Fruit fly (Drosophila melanogaster): ENCODE results near the gene VhaAC39-2.
A peak's percentile ranks its signal among the peaks of the same experiment; 100 is the strongest.

The VhaAC39-2 gene

DNA sequence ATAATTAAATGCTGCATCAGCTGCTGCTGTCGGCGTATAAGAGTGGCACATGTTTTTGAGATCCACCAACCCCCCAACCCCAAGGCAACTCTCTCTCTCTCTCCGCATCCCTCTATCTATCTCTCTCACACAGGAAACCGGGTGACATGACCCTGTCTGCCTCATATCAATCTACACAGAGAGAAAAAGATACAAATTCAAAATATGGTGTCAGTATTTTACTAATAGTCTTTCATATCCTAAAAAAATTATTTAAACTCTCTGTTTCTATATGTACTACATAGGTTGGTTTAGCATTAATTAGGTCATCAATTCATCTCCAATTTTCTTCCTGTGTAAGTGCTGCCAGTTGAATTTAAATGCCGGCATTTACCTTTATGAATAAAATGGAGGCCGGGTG lies 16.3 kb upstream of the VhaAC39-2 start (continued):
- TF ChIP-seq ranshi (GFP tag; IDR thresholded peaks at IDR 0.05), result peak; percentile 92
- TF ChIP-seq Gsc (GFP tag; IDR thresholded peaks at IDR 0.05), result peak; percentile 73
- TF ChIP-seq abd-A (tag; optimal IDR thresholded peaks at IDR 0.05), result no peak
- TF ChIP-seq bsh (GFP tag; optimal IDR thresholded peaks at IDR 0.05), result peak; percentile 68 to 97
- peak; percentile 81 for TF ChIP-seq CG9437 (GFP tag; optimal IDR thresholded peaks at IDR 0.05)
- peak; percentile 73 for TF ChIP-seq dm (GFP tag; optimal IDR thresholded peaks at IDR 0.05)
- TF ChIP-seq CG7556 (GFP tag; optimal IDR thresholded peaks at IDR 0.05), result peak; percentile 84
- peak; percentile 74 for TF ChIP-seq Ravus (GFP tag; IDR thresholded peaks at IDR 0.05)
- TF ChIP-seq Fer2 (tag; optimal IDR thresholded peaks at IDR 0.05), result peak; percentile 39
- peak; percentile 86 for TF ChIP-seq en (GFP tag; optimal IDR thresholded peaks at IDR 0.05)
- no peak for TF ChIP-seq tna (GFP tag; IDR thresholded peaks at IDR 0.05; ENCODE audit: partially characterized antibody)
- TF ChIP-seq Antp (GFP tag; optimal IDR thresholded peaks at IDR 0.05), result peak; percentile 90
- TF ChIP-seq CG3065 (GFP tag; optimal IDR thresholded peaks at IDR 0.05), result peak; percentile 85
- no peak for TF ChIP-seq HLH4C (GFP tag; IDR thresholded peaks at IDR 0.05; ENCODE audit: partially characterized antibody)
- TF ChIP-seq Atf6 (GFP tag; IDR thresholded peaks at IDR 0.05), result peak; percentile 86
- TF ChIP-seq CG7963 (GFP tag; IDR thresholded peaks at IDR 0.05; ENCODE audit: partially characterized antibody), result no peak
- TF ChIP-seq Gug (GFP tag; IDR thresholded peaks at IDR 0.05), result peak; percentile 74
- TF ChIP-seq gce (GFP tag; IDR thresholded peaks at IDR 0.05), result peak; percentile 89
- peak; percentile 92 for TF ChIP-seq dysf (GFP tag; IDR thresholded peaks at IDR 0.05)
- no peak for TF ChIP-seq tll (GFP tag; optimal IDR thresholded peaks at IDR 0.05)
- peak; percentile 80 for TF ChIP-seq ro (GFP tag; IDR thresholded peaks at IDR 0.05)
- TF ChIP-seq Abd-B (GFP tag; optimal IDR thresholded peaks at IDR 0.05), result peak; percentile 88
- TF ChIP-seq MESR4 (GFP tag; optimal IDR thresholded peaks at IDR 0.05), result peak; percentile 23
- TF ChIP-seq CG9876 (GFP tag; optimal IDR thresholded peaks at IDR 0.05), result peak; percentile 49
- peak; percentile 79 for TF ChIP-seq CrebB (tag; optimal IDR thresholded peaks at IDR 0.05)
- TF ChIP-seq cg (GFP tag; optimal IDR thresholded peaks at IDR 0.05), result no peak
- TF ChIP-seq Lhr (GFP tag; optimal IDR thresholded peaks at IDR 0.05), result peak; percentile 79
- TF ChIP-seq unc-4 (GFP tag; IDR thresholded peaks at IDR 0.05; ENCODE audit: partially characterized antibody), result no peak
- peak; percentile 96 for TF ChIP-seq gem (tag; optimal IDR thresholded peaks at IDR 0.05)
- TF ChIP-seq CG17385 (GFP tag; optimal IDR thresholded peaks at IDR 0.05), result peak; percentile 80
- peak; percentile 60 for TF ChIP-seq CG15073 (GFP tag; optimal IDR thresholded peaks at IDR 0.05)
- peak; percentile 85 for TF ChIP-seq chm (GFP tag; IDR thresholded peaks at IDR 0.05)
- TF ChIP-seq CG31388 (GFP tag; optimal IDR thresholded peaks at IDR 0.05), result peak; percentile 84
- TF ChIP-seq CG5180 (GFP tag; optimal IDR thresholded peaks at IDR 0.05), result peak; percentile 77
- TF ChIP-seq Drgx (GFP tag; IDR thresholded peaks at IDR 0.05), result peak; percentile 89
- TF ChIP-seq fd3F (GFP tag; optimal IDR thresholded peaks at IDR 0.05), result peak; percentile 52
- TF ChIP-seq CG13287 (GFP tag; IDR thresholded peaks at IDR 0.05; ENCODE audit: partially characterized antibody), result no peak
- TF ChIP-seq CG4360 (GFP tag; IDR thresholded peaks at IDR 0.05), result peak; percentile 57
- peak; percentile 92 for TF ChIP-seq Mes4 (GFP tag; optimal IDR thresholded peaks at IDR 0.05)
- TF ChIP-seq CG1233 (GFP tag; optimal IDR thresholded peaks at IDR 0.05), result peak; percentile 65
- TF ChIP-seq CG16815 (GFP tag; optimal IDR thresholded peaks at IDR 0.05), result peak; percentile 83
- TF ChIP-seq cad (GFP tag; optimal IDR thresholded peaks at IDR 0.05), result no peak
- TF ChIP-seq gro (GFP tag; optimal IDR thresholded peaks at IDR 0.05), result peak; percentile 26
- peak; percentile 91 for TF ChIP-seq dmrt11E (tag; optimal IDR thresholded peaks at IDR 0.05)
- TF ChIP-seq CG31365 (tag; optimal IDR thresholded peaks at IDR 0.05), result peak; percentile 68
- no peak for TF ChIP-seq Dfd (GFP tag; optimal IDR thresholded peaks at IDR 0.05)
- TF ChIP-seq CG13775 (GFP tag; optimal IDR thresholded peaks at IDR 0.05), result peak; percentile 78
- peak; percentile 79 for TF ChIP-seq CG43689 (GFP tag; IDR thresholded peaks at IDR 0.05)
- TF ChIP-seq tx (GFP tag; optimal IDR thresholded peaks at IDR 0.05), result peak; percentile 72
- peak; percentile 6 for TF ChIP-seq vfl (GFP tag; optimal IDR thresholded peaks at IDR 0.05)

Measured in whole organism, embryonic.